Worm (Caenorhabditis elegans) whole organism, mixed stage, embryonic: ENCODE measurements around the gene F46G11.2.

Experiments
- drap-1 ChIP-seq: fragments of 200-800 bp; sonication (Bioruptor generic); optimal IDR thresholded peaks from 3 replicates; lab custom pipeline; 2018; ENCODE audit warnings: mild to moderate bottlenecking, missing genetic modification characterization, missing compliant biosample characterization
- elt-1 ChIP-seq: sonication (generic microtip); optimal IDR thresholded peaks from 2 replicates; lab custom pipeline; 2017; ENCODE audit warnings: missing genetic modification characterization, mild to moderate bottlenecking, missing compliant biosample characterization, antibody characterized with exemption, moderate library complexity, borderline replicate concordance; ENCODE audit not compliant: insufficient read depth
- ham-2 ChIP-seq: fragments of 200-800 bp; sonication (Bioruptor generic); optimal IDR thresholded peaks from 2 replicates; lab custom pipeline; 2018; ENCODE audit warnings: mild to moderate bottlenecking, missing genetic modification characterization, missing compliant biosample characterization
- lin-13 ChIP-seq: fragments of 150-350 bp; optimal IDR thresholded peaks from 2 replicates; lab custom pipeline; 2014; ENCODE audit warnings: missing biosample characterization, missing genetic modification characterization
- mls-2 ChIP-seq: sonication (generic microtip); optimal IDR thresholded peaks from 2 replicates; lab custom pipeline; 2016; ENCODE audit warnings: mild to moderate bottlenecking, missing genetic modification characterization, moderate library complexity, missing compliant biosample characterization
- nhr-76 ChIP-seq: sonication (generic microtip); optimal IDR thresholded peaks from 2 replicates; lab custom pipeline; 2017; ENCODE audit warnings: missing biosample characterization, missing genetic modification characterization
- pha-4 ChIP-seq: fragments of 150-350 bp; optimal IDR thresholded peaks from 2 replicates; lab custom pipeline; 2018; ENCODE audit warnings: missing biosample characterization, missing genetic modification reagents, missing genetic modification characterization
- sem-2 ChIP-seq: fragments of 200-800 bp; sonication (Bioruptor generic); optimal IDR thresholded peaks from 2 replicates; lab custom pipeline; 2018; ENCODE audit warnings: mild to moderate bottlenecking, missing genetic modification characterization, missing compliant biosample characterization
- unc-62 ChIP-seq: fragments of 150-350 bp; optimal IDR thresholded peaks from 2 replicates; lab custom pipeline; 2014; ENCODE audit warnings: missing biosample characterization, missing genetic modification reagents, missing genetic modification characterization

DNA sequence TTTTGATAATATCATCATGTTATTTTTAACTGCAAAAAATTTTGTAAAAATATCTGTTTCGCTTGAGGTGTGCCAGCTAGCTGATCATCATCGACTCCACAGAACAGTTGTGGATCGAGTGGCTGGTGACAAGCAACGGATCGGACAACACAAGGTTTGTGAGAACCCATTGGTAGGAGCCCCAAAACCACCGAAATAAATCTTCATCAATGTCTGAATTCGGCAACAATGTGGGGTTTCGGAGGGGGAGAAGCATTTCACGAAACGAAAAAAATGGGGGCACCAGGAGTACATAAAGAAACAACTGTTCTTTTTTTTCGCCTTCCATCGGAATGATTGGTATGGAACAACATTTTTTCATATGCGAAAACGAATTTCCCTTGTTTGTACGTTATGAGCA lies 27.4 kb downstream of the F46G11.2 start:
- TF ChIP-seq ham-2 (GFP tag; lab: Kevin White, UChicago) (no peak), nhr-76 (tag; lab: Kevin White, UChicago) (no peak), unc-62 (GFP tag; lab: Kevin White, UChicago) (no peak), mls-2 (tag; lab: Kevin White, UChicago) (no peak), sem-2 (GFP tag; lab: Kevin White, UChicago) (no peak), lin-13 (tag; lab: Kevin White, UChicago) (no peak), drap-1 (GFP tag; lab: Kevin White, UChicago) (no peak), pha-4 (tag; lab: Kevin White, UChicago) (no peak), elt-1 (tag; lab: Kevin White, UChicago) (no peak)
